Worm (Caenorhabditis elegans) whole organism, L2 larva: ENCODE results near the gene tbx-9.

Experiments
- C34F6.9 ChIP-seq: fragments of 150-350 bp; optimal IDR thresholded peaks from 2 replicates; lab custom pipeline; 2014; ENCODE audit warnings: missing biosample characterization, missing genetic modification characterization
- F13H6.1 ChIP-seq: sonication (generic microtip); optimal IDR thresholded peaks from 2 replicates; lab custom pipeline; 2016; ENCODE audit warnings: missing genetic modification characterization, missing compliant biosample characterization
- R02D3.7 ChIP-seq: fragments of 150-350 bp; optimal IDR thresholded peaks from 2 replicates; lab custom pipeline; 2014; ENCODE audit warnings: missing biosample characterization, missing genetic modification characterization
- Y55F3AM.14 ChIP-seq: fragments of 200-800 bp; sonication (Bioruptor generic); optimal IDR thresholded peaks from 2 replicates; lab custom pipeline; 2018; ENCODE audit warnings: mild to moderate bottlenecking, missing genetic modification characterization, missing compliant biosample characterization
- ZK546.5 ChIP-seq: sonication (generic microtip); optimal IDR thresholded peaks from 2 replicates; lab custom pipeline; 2017; ENCODE audit warnings: missing biosample characterization, missing genetic modification characterization
- aly-2 ChIP-seq: fragments of 150-350 bp; optimal IDR thresholded peaks from 2 replicates; lab custom pipeline; 2014; ENCODE audit warnings: missing biosample characterization, missing genetic modification characterization
- blmp-1 ChIP-seq: sonication (generic microtip); optimal IDR thresholded peaks from 2 replicates; lab custom pipeline; 2017; ENCODE audit warnings: missing genetic modification characterization, mild to moderate bottlenecking, missing compliant biosample characterization, antibody characterized with exemption, moderate library complexity; ENCODE audit not compliant: insufficient read depth
- ceh-16 ChIP-seq: fragments of 150-350 bp; optimal IDR thresholded peaks from 2 replicates; lab custom pipeline; 2014; ENCODE audit warnings: missing biosample characterization, missing genetic modification characterization
- crh-2 ChIP-seq: sonication (generic microtip); optimal IDR thresholded peaks from 2 replicates; lab custom pipeline; 2017; ENCODE audit warnings: missing biosample characterization, missing genetic modification characterization
- dmd-4 ChIP-seq: sonication (generic microtip); optimal IDR thresholded peaks from 2 replicates; lab custom pipeline; 2017; ENCODE audit warnings: missing biosample characterization, missing genetic modification characterization
- egl-27 ChIP-seq: sonication (generic microtip); optimal IDR thresholded peaks from 3 replicates; lab custom pipeline; 2017; ENCODE audit warnings: missing biosample characterization, missing genetic modification reagents, missing genetic modification characterization
- elt-1 ChIP-seq: fragments of 150-350 bp; optimal IDR thresholded peaks from 2 replicates; lab custom pipeline; 2014; ENCODE audit warnings: missing biosample characterization, missing genetic modification characterization
- fos-1 ChIP-seq: fragments of 150-350 bp; optimal IDR thresholded peaks from 2 replicates; lab custom pipeline; 2014; ENCODE audit warnings: missing biosample characterization, missing genetic modification characterization
- gmeb-1 ChIP-seq: fragments of 150-350 bp; optimal IDR thresholded peaks from 2 replicates; lab custom pipeline; 2014; ENCODE audit warnings: missing biosample characterization, missing genetic modification characterization
- lin-11 ChIP-seq: fragments of 150-350 bp; sonication (generic microtip); optimal IDR thresholded peaks from 2 replicates; lab custom pipeline; 2014; ENCODE audit warnings: missing biosample characterization, missing genetic modification characterization, inconsistent platforms, mixed read lengths
- lin-13 ChIP-seq: fragments of 150-350 bp; optimal IDR thresholded peaks from 2 replicates; lab custom pipeline; 2014; ENCODE audit warnings: missing biosample characterization, missing genetic modification reagents, missing genetic modification characterization
- lin-39 ChIP-seq: fragments of 150-350 bp; optimal IDR thresholded peaks from 2 replicates; lab custom pipeline; 2014; ENCODE audit warnings: missing biosample characterization, missing genetic modification reagents, missing genetic modification characterization
- lsy-2 ChIP-seq, 2 experiments: fragments of 150-350 bp in 1 of 2; sonication (generic microtip) in 1 of 2; optimal IDR thresholded peaks; 2 replicates each; lab custom pipeline; 2014 to 2017; ENCODE audit warnings: missing biosample characterization in 2 of 2, missing genetic modification characterization in 2 of 2
- mab-5 ChIP-seq: fragments of 150-350 bp; optimal IDR thresholded peaks from 2 replicates; lab custom pipeline; 2014; ENCODE audit warnings: missing biosample characterization, missing genetic modification characterization
- mbf-1 ChIP-seq: sonication (generic microtip); optimal IDR thresholded peaks from 2 replicates; lab custom pipeline; 2017; ENCODE audit warnings: missing biosample characterization, missing genetic modification characterization
- mdl-1 ChIP-seq, 2 experiments: fragments of 150-350 bp in 1 of 2; sonication (generic microtip) in 1 of 2; optimal IDR thresholded peaks; 2 replicates each; lab custom pipeline; 2017; ENCODE audit warnings: missing biosample characterization in 2 of 2, missing genetic modification characterization in 2 of 2
- nhr-10 ChIP-seq: sonication (generic microtip); optimal IDR thresholded peaks from 2 replicates; lab custom pipeline; 2017; ENCODE audit warnings: missing biosample characterization, missing genetic modification characterization
- nhr-11 ChIP-seq: fragments of 150-350 bp; optimal IDR thresholded peaks from 2 replicates; lab custom pipeline; 2014; ENCODE audit warnings: missing biosample characterization, missing genetic modification characterization
- nhr-129 ChIP-seq: fragments of 150-350 bp; optimal IDR thresholded peaks from 2 replicates; lab custom pipeline; 2014; ENCODE audit warnings: missing biosample characterization, missing genetic modification characterization
- nhr-21 ChIP-seq: fragments of 150-350 bp; optimal IDR thresholded peaks from 2 replicates; lab custom pipeline; 2014; ENCODE audit warnings: missing biosample characterization, missing genetic modification characterization
- nhr-23 ChIP-seq: fragments of 150-350 bp; optimal IDR thresholded peaks from 2 replicates; lab custom pipeline; 2014; ENCODE audit warnings: missing biosample characterization, missing genetic modification reagents, missing genetic modification characterization
- nhr-237 ChIP-seq: fragments of 150-350 bp; optimal IDR thresholded peaks from 2 replicates; lab custom pipeline; 2014; ENCODE audit warnings: missing biosample characterization, missing genetic modification characterization
- nhr-25 ChIP-seq: fragments of 150-350 bp; sonication (generic microtip); optimal IDR thresholded peaks from 3 replicates; lab custom pipeline; 2014; ENCODE audit warnings: missing biosample characterization, missing genetic modification characterization
- nhr-6 ChIP-seq: fragments of 150-350 bp; optimal IDR thresholded peaks from 2 replicates; lab custom pipeline; 2014; ENCODE audit warnings: missing biosample characterization, missing genetic modification characterization
- nhr-77 ChIP-seq: fragments of 150-350 bp; optimal IDR thresholded peaks from 2 replicates; lab custom pipeline; 2014; ENCODE audit warnings: missing biosample characterization, missing genetic modification characterization
- peb-1 ChIP-seq: fragments of 150-350 bp; optimal IDR thresholded peaks from 2 replicates; lab custom pipeline; 2014; ENCODE audit warnings: missing biosample characterization, missing genetic modification characterization
- sem-4 ChIP-seq: fragments of 150-350 bp; optimal IDR thresholded peaks from 2 replicates; lab custom pipeline; 2014; ENCODE audit warnings: missing biosample characterization, missing genetic modification reagents, missing genetic modification characterization
- skn-1 ChIP-seq: sonication (generic microtip); optimal IDR thresholded peaks from 2 replicates; lab custom pipeline; 2017; ENCODE audit warnings: missing biosample characterization, missing genetic modification characterization
- sma-3 ChIP-seq: sonication (generic microtip); optimal IDR thresholded peaks from 2 replicates; lab custom pipeline; 2016; ENCODE audit warnings: missing genetic modification reagents, missing genetic modification characterization, missing compliant biosample characterization
- sma-9 ChIP-seq, 2 experiments: fragments of 150-350 bp in 1 of 2; sonication (generic microtip) in 1 of 2; optimal IDR thresholded peaks; 2 replicates each; lab custom pipeline; 2014 to 2016; ENCODE audit warnings: missing genetic modification characterization in 2 of 2, mild to moderate bottlenecking in 1 of 2, missing biosample characterization in 1 of 2, missing compliant biosample characterization in 1 of 2, missing genetic modification reagents in 1 of 2, moderate library complexity in 1 of 2
- snpc-4 ChIP-seq: fragments of 150-350 bp; optimal IDR thresholded peaks from 2 replicates; lab custom pipeline; 2014; ENCODE audit warnings: missing biosample characterization, missing genetic modification characterization
- unc-55 ChIP-seq: fragments of 150-350 bp; sonication (generic microtip); optimal IDR thresholded peaks from 3 replicates; lab custom pipeline; 2014; ENCODE audit warnings: missing biosample characterization, missing genetic modification reagents, missing genetic modification characterization
- unc-62 ChIP-seq: fragments of 150-350 bp; optimal IDR thresholded peaks from 2 replicates; lab custom pipeline; 2014; ENCODE audit warnings: missing biosample characterization, missing genetic modification reagents, missing genetic modification characterization
- zag-1 ChIP-seq: fragments of 150-350 bp; optimal IDR thresholded peaks from 2 replicates; lab custom pipeline; 2014; ENCODE audit warnings: missing biosample characterization, missing genetic modification characterization
- ztf-1 ChIP-seq: fragments of 200-800 bp; sonication (Bioruptor generic); conservative IDR thresholded peaks from 2 replicates; pipeline ENCODE4 v1.3.6; 2022; ENCODE audit warnings: missing genetic modification characterization, missing compliant biosample characterization
- ztf-11 ChIP-seq: sonication (generic microtip); optimal IDR thresholded peaks from 2 replicates; lab custom pipeline; 2017; ENCODE audit warnings: missing biosample characterization, missing genetic modification characterization
- ztf-4 ChIP-seq: fragments of 150-350 bp; optimal IDR thresholded peaks from 2 replicates; lab custom pipeline; 2014; ENCODE audit warnings: missing biosample characterization, missing genetic modification characterization

The tbx-9 gene

ce11 chrIII:10336109-10336508 lies 5.5 kb downstream of the tbx-9 start:
- TF ChIP-seq aly-2 (tag; lab: Kevin White, UChicago) (no peak), sma-3 (GFP tag; lab: Kevin White, UChicago) (no peak), snpc-4 (no peak), unc-55 (no peak), mbf-1 (no peak), nhr-237 (tag; lab: Kevin White, UChicago) (no peak), crh-2 (no peak)

ce11 chrIII:10335086-10335485 lies 6.6 kb downstream of the tbx-9 start, which contains the start of gene ced-9:
Gene ced-9, plus strand, starts transcription at chrIII:10335172.
- TF ChIP-seq ceh-16 (tag; lab: Kevin White, UChicago), result no peak
- no peak for TF ChIP-seq ztf-1 (GFP tag; lab: Robert Waterston, UW)
- no peak for TF ChIP-seq elt-1 (tag; lab: Kevin White, UChicago)
- TF ChIP-seq nhr-77, result no peak

- TF ChIP-seq lin-11 (tag; lab: Kevin White, UChicago), result peak; percentile 85
- TF ChIP-seq crh-2, result peak; percentile 87
- no peak for TF ChIP-seq nhr-23 (tag; lab: Kevin White, UChicago)
- peak; percentile 82 for TF ChIP-seq sma-3 (GFP tag; lab: Kevin White, UChicago)
- TF ChIP-seq fos-1 (tag; lab: Kevin White, UChicago), result peak; percentile 91
- TF ChIP-seq lin-13 (GFP tag; lab: Kevin White, UChicago), result peak; percentile 78
- peak; percentile 33 for TF ChIP-seq aly-2 (tag; lab: Kevin White, UChicago)
- peak; percentile 32 for TF ChIP-seq nhr-77
- peak; percentile 77 for TF ChIP-seq egl-27
- TF ChIP-seq Y55F3AM.14 (GFP tag; lab: Kevin White, UChicago), result peak; percentile 11
- TF ChIP-seq ceh-16 (tag; lab: Kevin White, UChicago), result peak; percentile 19
- TF ChIP-seq nhr-21, result peak; percentile 77
- no peak for TF ChIP-seq peb-1 (tag; lab: Kevin White, UChicago)
- peak; percentile 63 for TF ChIP-seq mab-5
- peak; percentile 84 for TF ChIP-seq F13H6.1 (tag; lab: Kevin White, UChicago)
- peak; percentile 80 for TF ChIP-seq nhr-25 (tag; lab: Kevin White, UChicago)
- TF ChIP-seq sem-4 (tag; lab: Kevin White, UChicago), result peak; percentile 19
- TF ChIP-seq elt-1 (tag; lab: Kevin White, UChicago), result no peak
- TF ChIP-seq sma-9 (GFP tag; optimal IDR thresholded peaks at IDR 0.05; lab: Kevin White, UChicago), result peak; percentile 79
- TF ChIP-seq sma-9 (tag; optimal IDR thresholded peaks at IDR 0.05; lab: Kevin White, UChicago), result no peak
- TF ChIP-seq gmeb-1 (tag; lab: Kevin White, UChicago), result peak; percentile 90
- no peak for TF ChIP-seq dmd-4
- TF ChIP-seq nhr-11 (tag; lab: Kevin White, UChicago), result no peak
- peak; percentile 31 for TF ChIP-seq blmp-1 (tag; lab: Kevin White, UChicago)
- TF ChIP-seq mbf-1, result no peak
- TF ChIP-seq R02D3.7, result peak; percentile 49
- TF ChIP-seq ztf-4 (tag; lab: Kevin White, UChicago), result peak; percentile 44
- peak; percentile 36 for TF ChIP-seq ZK546.5 (tag; lab: Kevin White, UChicago)
- TF ChIP-seq unc-55, result peak; percentile 87
- TF ChIP-seq nhr-129 (tag; lab: Kevin White, UChicago), result peak; percentile 77
- peak; percentile 52 for TF ChIP-seq nhr-10
- peak in 1 of 2 experiments; percentile 46 for TF ChIP-seq mdl-1 (tag; optimal IDR thresholded peaks at IDR 0.05; lab: Kevin White, UChicago)
- peak; percentile 63 for TF ChIP-seq snpc-4
- TF ChIP-seq lsy-2 (tag; optimal IDR thresholded peaks at IDR 0.05; lab: Kevin White, UChicago), result peak; percentile 89 to 94
- peak; percentile 39 for TF ChIP-seq zag-1 (tag; lab: Kevin White, UChicago)
- no peak for TF ChIP-seq skn-1 (tag; lab: Kevin White, UChicago)
- no peak for TF ChIP-seq ztf-11 (tag; lab: Kevin White, UChicago)
- peak; percentile 24 for TF ChIP-seq nhr-6 (tag; lab: Kevin White, UChicago)
- TF ChIP-seq unc-62, result no peak
- no peak for TF ChIP-seq lin-39 (tag; lab: Kevin White, UChicago)
- TF ChIP-seq C34F6.9 (tag; lab: Kevin White, UChicago), result peak; percentile 95
These were observed 7.6 kb downstream of the tbx-9 start, which contains the start of the genes jmjd-4 and mev-1 for ce11 chrIII:10333961-10334542. Gene jmjd-4, minus strand, starts transcription at chrIII:10334018. Gene mev-1, plus strand, starts transcription at chrIII:10334277.
